Fruit fly (Drosophila melanogaster): ENCODE data around the gene eIF2beta.

- TF ChIP-seq CG32121 (GFP tag; IDR thresholded peaks at IDR 0.05) = no peak
- TF ChIP-seq Snoo (tag; optimal IDR thresholded peaks at IDR 0.05) = no peak
Measured at dm6 chr3L:12484948-12485347, 41.6 kb downstream of the eIF2beta start, which contains the start of gene CG10663.
